Fruit fly (Drosophila melanogaster) whole organism, pupa: ENCODE results near the gene Ras64B.

Experiments used
- CG10348 ChIP-seq: fragments of 200-800 bp; sonication (Bioruptor generic); IDR thresholded peaks from 2 replicates; pipeline ENCODE4 v1.3.6; 2022; ENCODE audit warnings: missing biosample characterization, missing genetic modification characterization
- CG12605 ChIP-seq: fragments of 200-800 bp; sonication (Bioruptor generic); IDR thresholded peaks from 2 replicates; pipeline ENCODE4 v1.3.6; 2022; ENCODE audit warnings: missing biosample characterization, missing genetic modification characterization
- CG13204 ChIP-seq: fragments of 200-800 bp; sonication (Bioruptor generic); optimal IDR thresholded peaks from 2 replicates; lab custom pipeline; 2018; ENCODE audit warnings: missing biosample characterization, mild to moderate bottlenecking, missing genetic modification characterization, moderate library complexity
- CG14655 ChIP-seq: fragments of 200-800 bp; sonication (Bioruptor generic); optimal IDR thresholded peaks from 3 replicates; lab custom pipeline; 2017; ENCODE audit warnings: mild to moderate bottlenecking, missing biosample characterization, missing genetic modification reagents, missing genetic modification characterization
- CG15710 ChIP-seq: fragments of 200-800 bp; sonication (Bioruptor generic); optimal IDR thresholded peaks from 2 replicates; lab custom pipeline; 2018; ENCODE audit warnings: missing biosample characterization, mild to moderate bottlenecking, missing genetic modification characterization, moderate library complexity
- CG17806 ChIP-seq: fragments of 200-800 bp; sonication (Bioruptor generic); optimal IDR thresholded peaks from 2 replicates; lab custom pipeline; 2018; ENCODE audit warnings: missing biosample characterization, mild to moderate bottlenecking, missing genetic modification characterization, moderate library complexity
- CG32121 ChIP-seq: fragments of 200-800 bp; sonication (Bioruptor generic); IDR thresholded peaks from 2 replicates; pipeline ENCODE4 v1.3.6; 2022; ENCODE audit warnings: missing biosample characterization, missing genetic modification characterization
- CG34367 ChIP-seq: fragments of 200-800 bp; sonication (Bioruptor generic); optimal IDR thresholded peaks from 2 replicates; lab custom pipeline; 2018; ENCODE audit warnings: missing biosample characterization, mild to moderate bottlenecking, missing genetic modification characterization
- CG4496 ChIP-seq: fragments of 200-800 bp; sonication (Bioruptor generic); IDR thresholded peaks from 3 replicates; pipeline ENCODE4 v1.3.6; 2022; ENCODE audit warnings: missing biosample characterization, missing genetic modification characterization
- CG8159 ChIP-seq: fragments of 200-800 bp; sonication (Bioruptor generic); optimal IDR thresholded peaks from 3 replicates; lab custom pipeline; 2018; ENCODE audit warnings: missing biosample characterization, mild to moderate bottlenecking, missing genetic modification characterization, moderate library complexity
- CG8301 ChIP-seq: fragments of 200-800 bp; sonication (Bioruptor generic); optimal IDR thresholded peaks from 2 replicates; lab custom pipeline; 2018; ENCODE audit warnings: missing biosample characterization, mild to moderate bottlenecking, missing genetic modification characterization
- CG9948 ChIP-seq: fragments of 200-800 bp; sonication (Bioruptor generic); optimal IDR thresholded peaks from 2 replicates; lab custom pipeline; 2018; ENCODE audit warnings: missing biosample characterization, mild to moderate bottlenecking, missing genetic modification characterization, moderate library complexity
- D1 ChIP-seq: fragments of 200-800 bp; sonication (Bioruptor generic); optimal IDR thresholded peaks from 2 replicates; lab custom pipeline; 2018; ENCODE audit warnings: missing biosample characterization, mild to moderate bottlenecking, missing genetic modification characterization, moderate library complexity
- EcR ChIP-seq: fragments of 200-800 bp; sonication (Bioruptor generic); optimal IDR thresholded peaks from 3 replicates; lab custom pipeline; 2019; ENCODE audit warnings: missing biosample characterization, missing genetic modification characterization, mild to moderate bottlenecking, moderate library complexity, missing genetic modification reagents
- Ets98B ChIP-seq: fragments of 200-800 bp; sonication (Bioruptor generic); IDR thresholded peaks from 2 replicates; pipeline ENCODE4 v1.3.6; 2022; ENCODE audit warnings: missing biosample characterization, missing genetic modification characterization
- Pif1A ChIP-seq: fragments of 200-800 bp; sonication (Bioruptor generic); optimal IDR thresholded peaks from 3 replicates; lab custom pipeline; 2016; ENCODE audit warnings: missing biosample characterization, missing genetic modification characterization
- Pif1B ChIP-seq: fragments of 200-800 bp; sonication (Bioruptor generic); optimal IDR thresholded peaks from 3 replicates; lab custom pipeline; 2016; ENCODE audit warnings: missing biosample characterization, missing genetic modification characterization
- Snoo ChIP-seq: fragments of 200-800 bp; sonication (Bioruptor generic); optimal IDR thresholded peaks from 3 replicates; lab custom pipeline; 2017; ENCODE audit warnings: missing biosample characterization, mild to moderate bottlenecking, missing genetic modification characterization, inconsistent platforms
- fd96Ca ChIP-seq: fragments of 200-800 bp; sonication (Bioruptor generic); IDR thresholded peaks from 3 replicates; pipeline ENCODE4 v1.3.6; 2022; ENCODE audit warnings: missing biosample characterization, missing genetic modification characterization
- gl ChIP-seq: fragments of 200-800 bp; sonication (Bioruptor generic); optimal IDR thresholded peaks from 2 replicates; lab custom pipeline; 2018; ENCODE audit warnings: missing biosample characterization, mild to moderate bottlenecking, missing genetic modification characterization
- rn ChIP-seq: fragments of 200-800 bp; sonication (Bioruptor generic); IDR thresholded peaks from 2 replicates; pipeline ENCODE4 v1.3.6; 2022; ENCODE audit warnings: missing biosample characterization, missing genetic modification characterization

Ras64B gene

DNA sequence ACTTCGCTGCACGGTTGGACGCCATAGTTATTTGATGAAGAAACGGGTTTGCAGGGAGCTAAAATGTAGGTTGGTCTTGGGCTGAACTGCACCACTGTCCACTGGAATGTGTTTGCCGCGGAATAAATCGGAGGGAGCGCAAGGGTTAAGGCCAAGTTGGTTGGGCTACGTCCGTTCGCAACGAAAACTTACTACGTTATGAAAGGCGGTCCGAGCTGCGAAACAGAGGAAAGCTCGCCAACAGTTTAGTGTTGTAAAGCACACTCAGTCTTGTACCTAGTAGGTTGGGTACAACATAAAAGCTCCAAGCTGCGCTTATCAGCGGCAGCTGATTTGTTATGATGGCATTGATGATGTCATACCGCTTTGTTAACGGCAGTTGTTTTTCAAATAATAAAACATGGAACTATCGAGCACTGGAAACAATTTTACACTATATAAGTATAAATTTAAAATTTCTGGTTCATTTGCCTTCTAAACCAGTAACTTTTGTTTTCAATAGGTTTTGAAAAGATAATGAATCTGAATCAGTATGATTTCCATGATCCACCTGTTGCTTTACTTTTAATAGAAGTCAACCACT lies 16.6 kb upstream of the Ras64B start, which contains the start of gene Chd64:
Gene Chd64, minus strand, starts transcription at position 204 of the 583 bp plus-strand sequence.
- TF ChIP-seq Snoo (tag; lab: Kevin White, UChicago) = peak; percentile 60
- no peak for TF ChIP-seq CG10348 (GFP tag; lab: Robert Waterston, UW)
- peak; percentile 64; the same call in 1 of the 3 replicates for TF ChIP-seq fd96Ca (GFP tag; lab: Robert Waterston, UW)
- TF ChIP-seq CG15710 = peak; percentile 3
- TF ChIP-seq EcR = peak; percentile 45
- TF ChIP-seq Ets98B (GFP tag; lab: Robert Waterston, UW) = peak; percentile 45; the same call in 1 of the 2 replicates
- peak; percentile 27; the same call in 1 of the 2 replicates for TF ChIP-seq CG32121 (GFP tag; lab: Robert Waterston, UW)
- no peak for TF ChIP-seq CG8159 (tag; lab: Kevin White, UChicago)
- peak; percentile 37; the same call in 1 of the 2 replicates for TF ChIP-seq CG12605
- TF ChIP-seq CG4496 (GFP tag; lab: Robert Waterston, UW) = peak; percentile 53; the same call in 1 of the 3 replicates
- TF ChIP-seq, all 21 proteins: peak for 8

DNA sequence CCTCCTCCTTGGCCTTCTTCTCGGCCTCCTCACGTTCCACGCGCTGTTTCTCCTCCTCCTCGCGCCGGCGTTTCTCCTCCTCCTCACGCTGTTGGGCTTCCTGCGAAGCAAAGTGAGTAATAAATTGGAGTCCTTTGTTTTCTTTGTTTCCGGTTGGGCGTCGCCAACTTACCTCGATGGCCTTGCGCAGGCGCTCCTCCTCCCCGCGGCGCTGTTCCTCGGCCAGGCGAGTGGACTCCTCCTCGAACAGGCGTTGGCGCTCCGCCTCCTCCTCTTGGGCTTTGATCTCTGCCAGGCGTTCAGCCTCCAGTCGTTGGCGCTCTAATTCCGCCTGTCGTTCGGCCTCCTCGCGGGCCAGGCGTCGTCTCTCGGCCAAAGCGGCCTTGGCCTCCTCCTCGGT lies 13.2 kb upstream of the Ras64B start:
- TF ChIP-seq CG10348 (GFP tag; lab: Robert Waterston, UW) = no peak
- no peak for TF ChIP-seq CG14655 (GFP tag; lab: Kevin White, UChicago)
- no peak for TF ChIP-seq rn (GFP tag; lab: Robert Waterston, UW)
- TF ChIP-seq fd96Ca (GFP tag; lab: Robert Waterston, UW) = no peak
- TF ChIP-seq CG17806 (tag; lab: Kevin White, UChicago) = no peak
- TF ChIP-seq Pif1B = no peak
- TF ChIP-seq Ets98B (GFP tag; lab: Robert Waterston, UW) = no peak
- TF ChIP-seq CG12605 = no peak
- TF ChIP-seq Pif1A (GFP tag; lab: Kevin White, UChicago) = no peak
- TF ChIP-seq CG32121 (GFP tag; lab: Robert Waterston, UW) = no peak
- TF ChIP-seq, all 21 proteins: peak for 0

DNA sequence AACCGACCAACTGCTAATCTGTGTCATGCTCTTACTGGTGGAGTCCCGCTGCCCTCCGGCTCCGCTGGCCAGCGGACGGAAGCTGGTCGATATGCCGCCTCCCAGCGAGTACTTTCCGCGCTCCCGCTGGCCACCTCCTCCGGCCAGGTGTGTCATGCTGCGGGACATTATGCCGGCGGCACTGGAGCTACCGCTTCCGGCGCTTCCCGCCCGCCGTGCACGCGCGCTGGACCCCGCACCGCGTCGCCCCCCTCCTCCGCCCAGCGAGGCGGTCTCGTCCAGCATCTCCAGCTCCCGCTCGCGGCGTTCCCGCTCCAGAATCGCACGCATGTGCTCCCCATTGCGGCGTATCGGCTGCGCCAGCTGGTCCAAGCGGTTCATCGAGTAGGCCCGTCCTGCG lies 10.3 kb upstream of the Ras64B start:
- TF ChIP-seq CG9948 (tag; lab: Kevin White, UChicago) (no peak), CG34367 (tag; lab: Kevin White, UChicago) (no peak), CG8301 (tag; lab: Kevin White, UChicago) (no peak)

DNA sequence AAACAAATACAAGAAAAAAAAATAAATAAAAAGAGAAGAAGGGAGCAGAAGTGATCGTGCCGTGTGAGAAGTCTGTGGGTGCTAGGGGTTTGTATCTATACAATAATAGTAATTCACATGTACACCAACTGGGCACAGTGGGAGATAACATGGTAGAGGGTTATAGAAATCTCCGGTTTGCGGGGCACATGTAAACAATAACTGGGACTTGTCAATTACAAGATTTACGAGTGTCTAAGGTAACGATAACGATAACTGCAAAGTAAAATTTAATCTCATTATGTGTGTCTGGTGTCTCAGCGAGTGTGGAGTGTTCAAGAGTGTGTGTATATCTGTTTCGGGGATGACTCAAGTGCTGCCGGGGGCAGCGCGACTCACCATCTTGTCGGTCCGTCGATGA lies 8.1 kb upstream of the Ras64B start:
- TF ChIP-seq CG12605 (no peak), CG13204 (GFP tag; lab: Kevin White, UChicago) (no peak), Snoo (tag; lab: Kevin White, UChicago) (no peak), gl (tag; lab: Kevin White, UChicago) (no peak), CG8301 (tag; lab: Kevin White, UChicago) (no peak), CG4496 (GFP tag; lab: Robert Waterston, UW) (no peak), D1 (no peak), Pif1B (no peak), CG32121 (GFP tag; lab: Robert Waterston, UW) (no peak), EcR (no peak), CG17806 (tag; lab: Kevin White, UChicago) (no peak), CG14655 (GFP tag; lab: Kevin White, UChicago) (no peak), CG15710 (no peak), CG9948 (tag; lab: Kevin White, UChicago) (no peak), Pif1A (GFP tag; lab: Kevin White, UChicago) (no peak), fd96Ca (GFP tag; lab: Robert Waterston, UW) (no peak), Ets98B (GFP tag; lab: Robert Waterston, UW) (no peak)

DNA sequence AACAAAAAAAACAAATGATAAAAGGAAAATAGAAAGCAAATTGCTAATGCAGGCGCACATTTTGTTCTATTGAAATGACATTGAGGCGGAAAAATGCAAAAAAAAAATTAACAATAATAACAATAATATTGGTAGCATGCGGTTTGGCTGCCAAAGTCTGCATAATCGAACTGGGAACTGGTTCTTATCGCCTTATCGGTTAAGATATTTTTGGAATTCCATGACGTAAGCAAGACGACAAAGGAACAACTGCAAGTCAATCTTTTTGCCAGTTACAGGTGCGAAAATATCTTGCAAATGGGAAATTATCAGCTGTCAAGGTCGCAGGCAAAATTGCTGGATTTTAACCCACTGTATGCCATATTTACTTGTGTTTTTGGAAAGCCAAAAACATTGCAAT lies 6.3 kb upstream of the Ras64B start:
- no peak for TF ChIP-seq rn (GFP tag; lab: Robert Waterston, UW)
- no peak for TF ChIP-seq fd96Ca (GFP tag; lab: Robert Waterston, UW)
- TF ChIP-seq Pif1A (GFP tag; lab: Kevin White, UChicago) = no peak
- no peak for TF ChIP-seq CG10348 (GFP tag; lab: Robert Waterston, UW)
- TF ChIP-seq CG8301 (tag; lab: Kevin White, UChicago) = no peak
- TF ChIP-seq CG4496 (GFP tag; lab: Robert Waterston, UW) = no peak
- no peak for TF ChIP-seq gl (tag; lab: Kevin White, UChicago)
- no peak for TF ChIP-seq Pif1B
- TF ChIP-seq CG17806 (tag; lab: Kevin White, UChicago) = no peak
- no peak for TF ChIP-seq CG15710
- no peak for TF ChIP-seq CG34367 (tag; lab: Kevin White, UChicago)
- TF ChIP-seq CG8159 (tag; lab: Kevin White, UChicago) = no peak
- TF ChIP-seq Snoo (tag; lab: Kevin White, UChicago) = no peak
- no peak for TF ChIP-seq CG9948 (tag; lab: Kevin White, UChicago)
- no peak for TF ChIP-seq CG13204 (GFP tag; lab: Kevin White, UChicago)
- TF ChIP-seq EcR = no peak
- TF ChIP-seq CG12605 = no peak
- no peak for TF ChIP-seq Ets98B (GFP tag; lab: Robert Waterston, UW)
- TF ChIP-seq D1 = no peak
- TF ChIP-seq CG32121 (GFP tag; lab: Robert Waterston, UW) = no peak
